Fruit fly (Drosophila melanogaster) whole organism, pupa: ENCODE data around the gene RpS4.

Experiments used
- CG13204 ChIP-seq: fragments of 200-800 bp; sonication (Bioruptor generic); optimal IDR thresholded peaks from 2 replicates; lab custom pipeline; 2018; ENCODE audit warnings: missing biosample characterization, mild to moderate bottlenecking, missing genetic modification characterization, moderate library complexity
- CG17806 ChIP-seq: fragments of 200-800 bp; sonication (Bioruptor generic); optimal IDR thresholded peaks from 2 replicates; lab custom pipeline; 2018; ENCODE audit warnings: missing biosample characterization, mild to moderate bottlenecking, missing genetic modification characterization, moderate library complexity
- CG34367 ChIP-seq: fragments of 200-800 bp; sonication (Bioruptor generic); optimal IDR thresholded peaks from 2 replicates; lab custom pipeline; 2018; ENCODE audit warnings: missing biosample characterization, mild to moderate bottlenecking, missing genetic modification characterization
- CG4496 ChIP-seq: fragments of 200-800 bp; sonication (Bioruptor generic); IDR thresholded peaks from 3 replicates; pipeline ENCODE4 v1.3.6; 2022; ENCODE audit warnings: missing biosample characterization, missing genetic modification characterization
- CG8301 ChIP-seq: fragments of 200-800 bp; sonication (Bioruptor generic); optimal IDR thresholded peaks from 2 replicates; lab custom pipeline; 2018; ENCODE audit warnings: missing biosample characterization, mild to moderate bottlenecking, missing genetic modification characterization
- D1 ChIP-seq: fragments of 200-800 bp; sonication (Bioruptor generic); optimal IDR thresholded peaks from 2 replicates; lab custom pipeline; 2018; ENCODE audit warnings: missing biosample characterization, mild to moderate bottlenecking, missing genetic modification characterization, moderate library complexity
- Pif1B ChIP-seq: fragments of 200-800 bp; sonication (Bioruptor generic); optimal IDR thresholded peaks from 3 replicates; lab custom pipeline; 2016; ENCODE audit warnings: missing biosample characterization, missing genetic modification characterization
- rn ChIP-seq: fragments of 200-800 bp; sonication (Bioruptor generic); IDR thresholded peaks from 2 replicates; pipeline ENCODE4 v1.3.6; 2022; ENCODE audit warnings: missing biosample characterization, missing genetic modification characterization

- no peak for TF ChIP-seq CG13204
- no peak for TF ChIP-seq CG4496 (GFP tag; lab: Robert Waterston, UW)
- no peak for TF ChIP-seq CG8301 (tag; lab: Kevin White, UChicago)
- TF ChIP-seq Pif1B (GFP tag; lab: Kevin White, UChicago) = no peak
- TF ChIP-seq rn (GFP tag; lab: Robert Waterston, UW) = no peak
- no peak for TF ChIP-seq CG34367 (tag; lab: Kevin White, UChicago)
- no peak for TF ChIP-seq D1 (tag; lab: Kevin White, UChicago)
- no peak for TF ChIP-seq CG17806 (tag; lab: Kevin White, UChicago)
Measured at dm6 chr3L:13033361-13033760, 8.2 kb upstream of the RpS4 start.
